Fruit fly (Drosophila melanogaster): Measurements from ENCODE around the gene Mt2.

Mt2 gene

dm6 chr2L:12133275-12134124 is 37.2 kb downstream of the Mt2 start, which contains the start of gene rho-6 (continued):
- no peak for TF ChIP-seq CG8119 (GFP tag; IDR thresholded peaks at IDR 0.05)
- no peak for TF ChIP-seq CG8319 (GFP tag; optimal IDR thresholded peaks at IDR 0.05)

dm6 chr2L:12134125-12134378 is 37.7 kb downstream of the Mt2 start:
- TF ChIP-seq Eip78C (GFP tag) (no peak), CG8632 (GFP tag; optimal IDR thresholded peaks at IDR 0.05) (no peak), CG9139 (GFP tag; optimal IDR thresholded peaks at IDR 0.05) (no peak), CG6276 (GFP tag; optimal IDR thresholded peaks at IDR 0.05) (no peak), CG3032 (tag; optimal IDR thresholded peaks at IDR 0.05) (no peak), Eip93F (GFP tag; optimal IDR thresholded peaks at IDR 0.05) (no peak), Hr4 (GFP tag; optimal IDR thresholded peaks at IDR 0.05) (no peak), CG3919 (GFP tag; optimal IDR thresholded peaks at IDR 0.05) (no peak)

dm6 chr2L:12137708-12138107 is 41.4 kb downstream of the Mt2 start, which contains the start of gene Gr33a:
Gr33a (plus strand) TSS chr2L:12138008.
- TF ChIP-seq fd59A (GFP tag; optimal IDR thresholded peaks at IDR 0.05): no peak
- TF ChIP-seq pdm3 (GFP tag; optimal IDR thresholded peaks at IDR 0.05): no peak
- no peak for TF ChIP-seq CG9139 (GFP tag; optimal IDR thresholded peaks at IDR 0.05)
- TF ChIP-seq Eip75B (GFP tag; optimal IDR thresholded peaks at IDR 0.05): no peak
- no peak for TF ChIP-seq achi (GFP tag; optimal IDR thresholded peaks at IDR 0.05)
- no peak for TF ChIP-seq ss (GFP tag; optimal IDR thresholded peaks at IDR 0.05)
- TF ChIP-seq cyc (GFP tag; optimal IDR thresholded peaks at IDR 0.05): no peak
- no peak for TF ChIP-seq Lpt (GFP tag; optimal IDR thresholded peaks at IDR 0.05)
- no peak for TF ChIP-seq OdsH (GFP tag; optimal IDR thresholded peaks at IDR 0.05)
- TF ChIP-seq Hr4 (GFP tag; optimal IDR thresholded peaks at IDR 0.05): no peak
- TF ChIP-seq acj6 (GFP tag; optimal IDR thresholded peaks at IDR 0.05): no peak

dm6 chr2L:12142439-12142838 is 46.1 kb downstream of the Mt2 start, which contains the start of gene CG31760:
CG31760 (plus strand) TSS chr2L:12142780.
- no peak for TF ChIP-seq CG6854 (GFP tag; optimal IDR thresholded peaks at IDR 0.05)

Data from whole organism, prepupa.